Fruit fly (Drosophila melanogaster): ENCODE results near the gene CG13813.

The CG13813 gene

DNA sequence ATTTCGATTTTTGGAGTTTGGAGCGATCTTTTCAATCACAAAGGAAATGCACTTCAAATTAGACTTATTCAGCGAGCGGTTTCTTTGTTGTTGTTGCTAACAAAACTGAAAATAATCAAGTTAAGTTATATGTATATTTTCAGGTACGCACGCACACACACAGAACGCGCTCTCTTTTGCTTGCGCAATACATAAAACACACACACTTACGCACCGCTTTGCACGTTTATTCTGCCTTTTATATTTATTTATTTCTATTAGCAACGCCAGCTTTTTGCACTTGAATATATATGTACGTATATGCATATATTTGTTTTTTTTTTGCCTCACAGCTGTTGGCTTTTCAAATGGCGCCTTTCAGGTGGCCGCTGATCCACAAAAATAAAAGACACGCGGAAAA lies 33.8 kb upstream of the CG13813 start:
- TF ChIP-seq kay (GFP tag; ENCODE audit: borderline replicate concordance) (peak; percentile 61), CG33017 (tag; optimal IDR thresholded peaks at IDR 0.05) (no peak), cnc (optimal IDR thresholded peaks at IDR 0.05) (no peak), bab1 (GFP tag; optimal IDR thresholded peaks at IDR 0.05) (no peak), tj (GFP tag; optimal IDR thresholded peaks at IDR 0.05) (peak; percentile 69), CG1620 (GFP tag; optimal IDR thresholded peaks at IDR 0.05) (no peak), cic (GFP tag; optimal IDR thresholded peaks at IDR 0.05) (no peak)

DNA sequence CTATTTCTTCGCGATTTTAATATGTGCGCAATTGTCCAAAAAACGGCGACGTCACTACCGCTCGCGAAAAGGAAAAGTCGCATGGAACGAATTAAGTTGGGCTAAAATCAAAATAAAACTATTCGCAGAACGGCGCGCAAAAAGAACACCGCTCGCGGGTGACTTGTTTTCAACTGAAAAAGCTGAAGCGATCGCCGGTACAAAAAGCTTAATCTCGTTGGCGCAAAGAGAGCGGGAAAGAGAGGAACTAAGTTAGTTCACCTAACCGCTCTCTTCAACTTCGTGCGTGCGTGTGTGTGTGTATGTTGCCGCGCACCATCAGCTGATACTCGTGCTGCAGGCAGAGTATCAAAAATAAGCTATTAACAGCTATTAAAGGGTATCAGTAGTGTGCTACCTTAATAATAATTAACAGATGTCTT lies 33.3 kb upstream of the CG13813 start, which contains the start of gene CG42674:
TSS of gene CG42674 (minus strand) at position 180 of the 422 bp plus-strand sequence.
- TF ChIP-seq tj (GFP tag; optimal IDR thresholded peaks at IDR 0.05) (peak; percentile 43), bab1 (GFP tag; optimal IDR thresholded peaks at IDR 0.05) (peak; percentile 71), Mnt (GFP tag; optimal IDR thresholded peaks at IDR 0.05) (peak; percentile 78), CG7045 (GFP tag; optimal IDR thresholded peaks at IDR 0.05) (no peak), Crg-1 (GFP tag; optimal IDR thresholded peaks at IDR 0.05) (no peak), kay (GFP tag; ENCODE audit: borderline replicate concordance) (peak; percentile 62), Clk (GFP tag; optimal IDR thresholded peaks at IDR 0.05) (no peak), CG7101 (tag; optimal IDR thresholded peaks at IDR 0.05) (no peak), toe (GFP tag; optimal IDR thresholded peaks at IDR 0.05) (no peak), CG1620 (GFP tag; optimal IDR thresholded peaks at IDR 0.05) (no peak), pad (GFP tag; optimal IDR thresholded peaks at IDR 0.05) (no peak), ovo (GFP tag; optimal IDR thresholded peaks at IDR 0.05) (no peak), CG14711 (tag; optimal IDR thresholded peaks at IDR 0.05) (peak; percentile 10), CG12768 (GFP tag; optimal IDR thresholded peaks at IDR 0.05) (peak; percentile 7), cic (GFP tag; optimal IDR thresholded peaks at IDR 0.05) (peak; percentile 68), Hr96 (GFP tag; optimal IDR thresholded peaks at IDR 0.05) (no peak), CG11617 (GFP tag; optimal IDR thresholded peaks at IDR 0.05) (peak; percentile 19), CG5204 (GFP tag; optimal IDR thresholded peaks at IDR 0.05) (no peak), cnc (optimal IDR thresholded peaks at IDR 0.05) (no peak), CG33017 (tag; optimal IDR thresholded peaks at IDR 0.05) (peak; percentile 53)

DNA sequence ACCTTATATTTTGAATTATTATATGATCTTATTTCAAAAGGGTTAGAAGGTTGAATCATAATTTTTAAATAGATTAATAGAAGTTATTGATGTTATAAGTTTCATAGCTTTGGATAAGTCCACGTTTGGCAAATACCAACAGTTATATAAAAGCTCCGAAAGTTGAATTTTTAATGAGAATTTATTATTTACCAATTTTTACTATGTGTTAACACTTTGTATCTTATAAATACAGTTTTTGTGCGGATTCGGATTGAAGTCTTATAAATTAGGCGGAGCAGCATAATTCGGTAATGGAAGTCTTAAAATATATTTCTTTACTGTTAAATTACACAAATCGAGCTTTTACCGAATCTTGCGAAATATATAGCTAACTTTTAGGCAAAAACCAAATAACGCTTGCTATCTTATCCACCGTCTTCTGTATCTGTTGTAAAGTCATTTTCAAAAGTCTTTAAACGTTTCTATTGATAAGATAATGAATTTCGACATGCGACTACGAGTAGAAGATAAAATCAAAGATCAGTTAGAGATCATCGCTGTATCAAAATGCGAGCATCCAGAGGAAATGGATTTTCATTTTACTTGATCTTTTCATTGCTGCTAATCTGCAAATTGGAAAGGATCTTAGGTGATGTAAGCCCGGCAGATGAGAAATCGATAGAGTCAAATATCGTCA lies 31.8 kb upstream of the CG13813 start, which contains the start of gene CG42833:
TSS of gene CG42833 (plus strand) at position 525 of the 679 bp plus-strand sequence.
- TF ChIP-seq Crg-1 (GFP tag; optimal IDR thresholded peaks at IDR 0.05) (no peak), Hr96 (GFP tag; optimal IDR thresholded peaks at IDR 0.05) (no peak), kay (GFP tag; ENCODE audit: borderline replicate concordance) (peak; percentile 93), cnc (optimal IDR thresholded peaks at IDR 0.05) (no peak)

DNA sequence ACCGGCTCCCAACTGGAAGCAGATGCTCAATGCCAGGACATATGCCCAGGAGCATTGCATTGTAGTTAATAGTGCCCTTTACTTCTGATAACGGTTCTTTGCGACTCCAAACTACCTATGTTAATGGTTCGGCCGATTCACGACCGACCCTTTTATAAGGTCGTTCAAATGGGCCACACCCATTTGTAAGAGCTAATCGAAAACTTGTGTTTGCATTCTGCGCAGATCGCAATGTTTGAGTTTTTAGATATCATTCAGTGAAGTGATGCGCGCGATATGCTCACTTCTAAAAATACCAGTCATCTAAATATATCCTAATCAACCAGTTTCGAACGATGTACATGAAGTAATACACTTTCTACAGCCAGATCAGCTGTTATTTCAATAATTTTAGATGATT lies 29.9 kb upstream of the CG13813 start, which contains the start of gene obst-F:
TSS of gene obst-F (minus strand) at position 101 of the 400 bp plus-strand sequence.
- TF ChIP-seq pad (GFP tag; optimal IDR thresholded peaks at IDR 0.05), result no peak
- no peak for TF ChIP-seq Hr96 (GFP tag; optimal IDR thresholded peaks at IDR 0.05)
- no peak for TF ChIP-seq Crg-1 (GFP tag; optimal IDR thresholded peaks at IDR 0.05)
- no peak for TF ChIP-seq Mnt (GFP tag; optimal IDR thresholded peaks at IDR 0.05)
- no peak for TF ChIP-seq CG11617 (GFP tag; optimal IDR thresholded peaks at IDR 0.05)
- TF ChIP-seq CG5204 (GFP tag; optimal IDR thresholded peaks at IDR 0.05), result no peak
- TF ChIP-seq CG12768 (GFP tag; optimal IDR thresholded peaks at IDR 0.05), result no peak

DNA sequence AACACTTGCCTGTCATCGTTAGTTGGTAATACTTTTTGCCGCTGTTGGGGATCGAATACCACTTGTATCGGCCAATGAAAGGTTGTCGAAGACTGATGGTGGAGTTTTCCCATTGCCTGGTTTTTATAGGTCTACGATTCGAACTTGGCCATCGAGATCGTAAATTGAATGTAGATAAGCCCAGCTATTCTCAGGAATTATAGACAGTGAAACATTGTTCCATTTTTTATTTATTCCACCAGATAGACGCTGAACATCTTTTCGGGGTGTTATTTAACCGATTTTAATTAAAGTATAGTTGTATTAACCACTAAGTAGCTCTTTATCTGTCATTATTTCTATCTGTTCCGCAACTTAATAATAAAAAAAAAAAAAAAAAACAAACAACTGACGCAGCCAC lies 27.9 kb upstream of the CG13813 start, which contains the start of gene CG7298:
TSS of gene CG7298 (minus strand) at position 101 of the 400 bp plus-strand sequence.
- TF ChIP-seq CG1620 (GFP tag; optimal IDR thresholded peaks at IDR 0.05), result no peak

DNA sequence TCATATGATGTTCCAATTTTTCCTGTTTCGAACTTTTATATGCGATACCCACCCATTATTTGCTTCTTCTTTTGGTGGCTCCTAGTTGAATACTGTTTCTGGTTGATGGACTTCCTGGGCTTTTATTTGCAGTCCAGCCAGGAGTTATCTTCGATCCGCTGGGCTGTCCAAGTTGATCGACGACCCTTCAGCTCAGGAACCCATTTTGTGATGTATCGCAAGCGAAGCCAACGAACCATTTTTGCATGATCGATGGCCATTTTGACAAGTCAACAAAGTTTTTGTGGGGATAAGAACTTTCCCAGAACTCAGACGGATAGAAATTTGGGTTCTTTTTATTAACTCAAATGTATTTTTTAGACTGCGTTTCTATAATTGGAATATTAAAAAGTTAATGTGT lies 25.5 kb upstream of the CG13813 start, which contains the start of gene CG7290:
TSS of gene CG7290 (minus strand) at position 101 of the 400 bp plus-strand sequence.
- no peak for TF ChIP-seq Crg-1 (GFP tag; optimal IDR thresholded peaks at IDR 0.05)
- TF ChIP-seq tj (GFP tag; optimal IDR thresholded peaks at IDR 0.05), result no peak
- TF ChIP-seq pad (GFP tag; optimal IDR thresholded peaks at IDR 0.05), result no peak
- TF ChIP-seq ovo (GFP tag; optimal IDR thresholded peaks at IDR 0.05), result no peak
- TF ChIP-seq Hr96 (GFP tag; optimal IDR thresholded peaks at IDR 0.05), result no peak
- no peak for TF ChIP-seq CG12768 (GFP tag; optimal IDR thresholded peaks at IDR 0.05)
- no peak for TF ChIP-seq CG7101 (tag; optimal IDR thresholded peaks at IDR 0.05)
- no peak for TF ChIP-seq CG1620 (GFP tag; optimal IDR thresholded peaks at IDR 0.05)
- TF ChIP-seq cic (GFP tag; optimal IDR thresholded peaks at IDR 0.05), result no peak
- TF ChIP-seq cnc (optimal IDR thresholded peaks at IDR 0.05), result no peak
- no peak for TF ChIP-seq toe (GFP tag; optimal IDR thresholded peaks at IDR 0.05)
- TF ChIP-seq CG33017 (tag; optimal IDR thresholded peaks at IDR 0.05), result no peak
- TF ChIP-seq kay (GFP tag; ENCODE audit: borderline replicate concordance), result no peak
- TF ChIP-seq Mnt (GFP tag; optimal IDR thresholded peaks at IDR 0.05), result no peak

DNA sequence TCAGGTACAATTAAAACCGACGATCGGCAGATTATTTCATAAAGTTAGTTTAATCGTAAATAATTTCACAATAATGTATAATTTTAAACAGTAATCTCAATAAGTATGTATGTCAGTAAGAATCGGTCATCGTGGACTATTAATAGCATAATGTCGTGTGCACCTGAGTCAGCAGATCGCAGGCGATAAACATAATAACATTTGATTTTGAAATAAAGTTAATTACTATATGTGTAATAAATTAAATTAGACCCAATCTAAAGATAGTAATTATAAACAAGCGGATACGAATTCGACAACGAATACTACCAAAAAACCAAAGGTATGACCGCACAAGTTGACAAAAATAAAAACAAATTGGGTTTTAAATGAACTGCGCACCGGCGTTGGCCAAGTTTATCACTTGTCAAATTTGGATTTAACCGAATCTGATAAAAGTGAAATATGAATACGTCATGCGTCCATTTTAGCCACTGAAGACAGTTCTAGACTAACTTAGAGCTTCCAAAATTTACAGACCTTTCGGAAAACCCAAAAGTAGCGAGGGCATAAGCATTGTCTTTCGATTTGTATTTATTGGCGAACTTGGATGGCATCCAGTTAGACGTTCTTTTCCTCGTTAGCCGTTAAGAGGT lies 24.4 kb upstream of the CG13813 start, which contains the start of gene CG6996:
TSS of gene CG6996 (plus strand) at position 585 of the 635 bp plus-strand sequence.
- TF ChIP-seq CG7045 (GFP tag; optimal IDR thresholded peaks at IDR 0.05) (no peak), Mnt (GFP tag; optimal IDR thresholded peaks at IDR 0.05) (no peak), CG14711 (tag; optimal IDR thresholded peaks at IDR 0.05) (no peak), CG7101 (tag; optimal IDR thresholded peaks at IDR 0.05) (no peak), kay (GFP tag; ENCODE audit: borderline replicate concordance) (peak; percentile 57)

All from whole organism, adult.